Fruit fly (Drosophila melanogaster): ENCODE data around the gene CG13458.

CG13458 gene

dm6 chr3L:15098659-15099512 is 14.5 kb upstream of the CG13458 start:
- TF ChIP-seq fru (GFP tag; optimal IDR thresholded peaks at IDR 0.05): peak; percentile 60
- peak in 1 of 2 experiments; percentile 78 for TF ChIP-seq foxo (GFP tag; optimal IDR thresholded peaks at IDR 0.05)
- TF ChIP-seq ey (GFP tag; optimal IDR thresholded peaks at IDR 0.05): no peak
- no peak for TF ChIP-seq sv (GFP tag; optimal IDR thresholded peaks at IDR 0.05)
- peak; percentile 64 for TF ChIP-seq h (GFP tag; optimal IDR thresholded peaks at IDR 0.05)
- TF ChIP-seq Hr83 (GFP tag; optimal IDR thresholded peaks at IDR 0.05; ENCODE audit: poor library complexity, severe bottlenecking): no peak
- TF ChIP-seq dl (GFP tag; optimal IDR thresholded peaks at IDR 0.05; ENCODE audit: insufficient read depth in 1 of 2, partially characterized antibody in 2 of 2): no peak
- peak; percentile 35 for TF ChIP-seq Dif (GFP tag; optimal IDR thresholded peaks at IDR 0.05; ENCODE audit: partially characterized antibody)
- TF ChIP-seq rgr (GFP tag; optimal IDR thresholded peaks at IDR 0.05): peak; percentile 54
- no peak for TF ChIP-seq CG32264 (GFP tag; optimal IDR thresholded peaks at IDR 0.05)
- no peak for TF ChIP-seq Vsx2 (GFP tag; optimal IDR thresholded peaks at IDR 0.05; ENCODE audit: partially characterized antibody)
- no peak for TF ChIP-seq dsf (GFP tag; optimal IDR thresholded peaks at IDR 0.05; ENCODE audit: borderline replicate concordance)
- no peak for TF ChIP-seq GATAd (GFP tag; optimal IDR thresholded peaks at IDR 0.05)
- no peak for TF ChIP-seq sage (GFP tag; optimal IDR thresholded peaks at IDR 0.05)
- peak; percentile 66 for TF ChIP-seq psq (GFP tag; optimal IDR thresholded peaks at IDR 0.05)
- peak; percentile 59 for TF ChIP-seq brk (GFP tag; optimal IDR thresholded peaks at IDR 0.05)
- no peak for TF ChIP-seq Hr78 (GFP tag; optimal IDR thresholded peaks at IDR 0.05)
- no peak for TF ChIP-seq woc (GFP tag; optimal IDR thresholded peaks at IDR 0.05)
- no peak for TF ChIP-seq N (GFP tag; optimal IDR thresholded peaks at IDR 0.05)
- no peak for TF ChIP-seq CrebA (GFP tag; optimal IDR thresholded peaks at IDR 0.05; ENCODE audit: borderline replicate concordance)
- peak; percentile 54 for TF ChIP-seq Hnf4 (GFP tag; optimal IDR thresholded peaks at IDR 0.05)
- no peak for TF ChIP-seq Rel (GFP tag; optimal IDR thresholded peaks at IDR 0.05)
- no peak for TF ChIP-seq Rel (tag; optimal IDR thresholded peaks at IDR 0.05)
- TF ChIP-seq Sp1 (GFP tag; optimal IDR thresholded peaks at IDR 0.05): peak; percentile 65
- peak; percentile 34 for TF ChIP-seq CG9705 (GFP tag; optimal IDR thresholded peaks at IDR 0.05)
- TF ChIP-seq lola (GFP tag; optimal IDR thresholded peaks at IDR 0.05): no peak
- TF ChIP-seq Myc (optimal IDR thresholded peaks at IDR 0.05): no peak
- TF ChIP-seq HLH106 (tag; optimal IDR thresholded peaks at IDR 0.05): peak; percentile 84
- peak; percentile 14 for TF ChIP-seq br (GFP tag; optimal IDR thresholded peaks at IDR 0.05)
- no peak for TF ChIP-seq jim (GFP tag; optimal IDR thresholded peaks at IDR 0.05)
- TF ChIP-seq Jra (GFP tag; optimal IDR thresholded peaks at IDR 0.05): no peak
- TF ChIP-seq OdsH (GFP tag; optimal IDR thresholded peaks at IDR 0.05): peak; percentile 55
- TF ChIP-seq dmrt93B (GFP tag; optimal IDR thresholded peaks at IDR 0.05): peak; percentile 48
- no peak for TF ChIP-seq pan (optimal IDR thresholded peaks at IDR 0.05)
- no peak for TF ChIP-seq Dfd (GFP tag; optimal IDR thresholded peaks at IDR 0.05)
- TF ChIP-seq usp (GFP tag; optimal IDR thresholded peaks at IDR 0.05): no peak
- no peak for TF ChIP-seq Abd-B (GFP tag; optimal IDR thresholded peaks at IDR 0.05)

DNA sequence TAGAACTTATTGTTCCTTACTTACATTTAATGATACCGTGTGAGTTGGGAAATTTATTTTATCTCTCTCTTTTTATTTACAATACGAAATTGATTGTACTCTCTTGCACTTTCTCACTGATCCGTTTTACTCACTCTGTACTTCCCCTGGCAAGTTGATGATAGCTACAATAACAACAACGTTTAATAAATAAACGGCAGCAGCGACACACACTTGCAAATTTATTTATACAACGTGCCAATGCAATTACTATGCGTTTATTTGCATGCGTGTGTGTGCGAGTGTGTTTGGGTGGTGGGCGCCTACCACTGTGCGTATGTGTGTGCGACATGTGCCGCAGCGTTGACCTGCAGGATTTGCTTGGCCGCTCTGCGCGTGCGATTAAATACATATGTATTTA is 13.8 kb upstream of the CG13458 start:
- TF ChIP-seq rgr (GFP tag; optimal IDR thresholded peaks at IDR 0.05) (no peak), Rel (GFP tag; optimal IDR thresholded peaks at IDR 0.05) (no peak), Rel (tag; optimal IDR thresholded peaks at IDR 0.05) (peak; percentile 97)

dm6 chr3L:15100983-15101382 is 12.4 kb upstream of the CG13458 start:
- no peak for TF ChIP-seq h (GFP tag; optimal IDR thresholded peaks at IDR 0.05)

Measured in whole organism, wandering third instar larva.